Worm (Caenorhabditis elegans) whole organism, L3 larva: ENCODE measurements around the gene Y49E10.27.

ENCODE experiments used
- mml-1 ChIP-seq: fragments of 150-350 bp; sonication (generic microtip); optimal IDR thresholded peaks from 3 replicates; lab custom pipeline; 2014; ENCODE audit warnings: missing biosample characterization, missing genetic modification characterization
- nhr-25 ChIP-seq: sonication (generic microtip); optimal IDR thresholded peaks from 2 replicates; lab custom pipeline; 2017; ENCODE audit warnings: missing biosample characterization, missing genetic modification characterization
- tbx-2 ChIP-seq: sonication (generic microtip); optimal IDR thresholded peaks from 2 replicates; lab custom pipeline; 2016; ENCODE audit warnings: mild to moderate bottlenecking, missing genetic modification characterization, missing compliant biosample characterization
- unc-62 ChIP-seq: fragments of 150-350 bp; sonication (generic microtip); optimal IDR thresholded peaks from 4 replicates; lab custom pipeline; 2014; ENCODE audit warnings: missing biosample characterization, missing genetic modification reagents, missing genetic modification characterization

DNA sequence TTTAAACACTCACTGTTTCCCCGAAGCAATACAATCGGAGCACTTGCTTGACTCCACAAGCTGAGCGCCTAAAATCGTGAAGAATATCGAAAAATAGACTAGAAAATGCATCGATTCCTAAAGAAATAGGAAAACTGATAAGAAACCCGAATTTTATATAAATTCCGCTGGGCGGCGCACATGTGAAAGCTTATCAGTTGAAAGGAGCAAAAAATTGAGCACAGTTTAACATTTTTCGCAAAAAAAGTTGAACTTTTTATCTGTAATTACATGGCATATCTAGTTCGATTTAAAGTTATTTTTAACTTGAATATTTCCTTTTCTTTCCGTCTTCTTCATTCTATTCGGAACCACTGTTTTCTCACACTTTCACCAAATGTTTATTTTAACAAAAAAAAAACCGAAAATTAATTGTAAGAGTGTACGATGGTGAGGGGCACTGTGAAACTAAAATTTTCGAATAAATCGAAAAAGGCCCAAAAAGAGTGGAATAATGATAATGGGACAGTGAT lies 11.8 kb downstream of the Y49E10.27 start, which contains the start of gene Y49E10.18:
- TF ChIP-seq mml-1 (tag; lab: Kevin White, UChicago) (no peak), tbx-2 (tag; lab: Kevin White, UChicago) (no peak), unc-62 (GFP tag; lab: Kevin White, UChicago) (no peak), nhr-25 (tag; lab: Kevin White, UChicago) (no peak)
